Worm (Caenorhabditis elegans) whole organism, dauer: ENCODE data around the gene rpc-25.

ENCODE experiments used
- unc-62 ChIP-seq: sonication (generic microtip); optimal IDR thresholded peaks from 2 replicates; lab custom pipeline; 2017; ENCODE audit warnings: missing biosample characterization, missing genetic modification reagents, missing genetic modification characterization

Gene rpc-25

DNA sequence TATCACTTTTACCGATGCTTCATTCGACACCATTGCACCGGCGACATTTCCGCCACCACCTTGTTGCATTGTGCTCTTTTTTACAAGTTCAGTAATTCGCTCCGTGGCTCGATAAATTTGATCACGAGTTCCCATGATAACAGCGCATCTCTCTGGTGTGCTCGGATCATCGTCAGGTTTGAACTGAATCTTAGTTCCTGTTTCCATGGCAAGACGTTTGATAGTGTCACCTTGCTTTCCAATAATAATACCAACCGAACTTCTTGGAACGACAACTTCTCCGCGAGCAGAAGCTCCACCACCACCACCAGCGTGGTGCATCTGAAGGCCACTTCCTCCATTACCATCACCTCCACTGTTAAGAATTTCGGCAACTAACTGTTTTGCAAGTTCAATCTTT lies 30.8 kb upstream of the rpc-25 start:
- no peak for TF ChIP-seq unc-62

DNA sequence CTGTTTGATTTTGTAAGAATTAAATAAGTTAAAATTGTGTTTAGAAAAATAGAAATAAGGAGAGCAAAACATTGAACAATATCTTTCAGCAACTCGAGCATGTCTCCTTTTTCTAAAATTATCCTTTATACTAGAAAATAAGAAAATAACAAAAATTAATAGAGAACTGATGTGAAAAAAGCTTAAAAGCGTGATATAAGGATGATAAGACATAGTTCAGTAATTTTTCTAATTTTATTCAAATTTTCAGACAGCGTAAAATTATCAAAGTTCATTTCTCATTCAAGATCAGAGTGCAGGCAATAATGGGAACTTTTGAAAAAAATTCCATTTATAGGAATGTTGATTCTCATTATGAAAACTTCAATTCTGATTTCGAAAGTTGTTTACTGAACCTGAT lies 26.9 kb upstream of the rpc-25 start, which contains the start of gene str-182:
str-182 (minus strand) TSS at position 101 of the 400 bp plus-strand sequence.
- TF ChIP-seq unc-62: no peak

DNA sequence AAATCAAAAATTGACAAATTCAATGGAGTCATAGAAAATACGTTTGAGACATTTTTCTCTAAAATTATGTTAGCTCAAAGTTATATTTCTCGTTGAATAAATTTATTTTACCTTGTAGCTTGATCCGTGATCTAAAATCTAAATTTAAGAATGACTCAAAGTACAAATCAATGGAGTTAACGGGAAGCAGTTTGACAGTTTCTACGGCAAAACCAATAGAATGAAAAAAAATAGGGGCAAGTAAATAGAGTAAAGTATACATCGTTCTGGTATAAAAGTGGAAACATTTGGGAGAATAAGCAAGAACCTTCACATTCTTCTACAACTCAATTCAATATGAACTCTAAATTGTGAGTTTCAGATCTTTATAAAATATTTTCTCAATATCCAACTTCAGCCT lies 24.5 kb upstream of the rpc-25 start, which contains the start of gene fipr-6:
fipr-6 (plus strand) TSS at position 301 of the 400 bp plus-strand sequence.
- no peak for TF ChIP-seq unc-62

DNA sequence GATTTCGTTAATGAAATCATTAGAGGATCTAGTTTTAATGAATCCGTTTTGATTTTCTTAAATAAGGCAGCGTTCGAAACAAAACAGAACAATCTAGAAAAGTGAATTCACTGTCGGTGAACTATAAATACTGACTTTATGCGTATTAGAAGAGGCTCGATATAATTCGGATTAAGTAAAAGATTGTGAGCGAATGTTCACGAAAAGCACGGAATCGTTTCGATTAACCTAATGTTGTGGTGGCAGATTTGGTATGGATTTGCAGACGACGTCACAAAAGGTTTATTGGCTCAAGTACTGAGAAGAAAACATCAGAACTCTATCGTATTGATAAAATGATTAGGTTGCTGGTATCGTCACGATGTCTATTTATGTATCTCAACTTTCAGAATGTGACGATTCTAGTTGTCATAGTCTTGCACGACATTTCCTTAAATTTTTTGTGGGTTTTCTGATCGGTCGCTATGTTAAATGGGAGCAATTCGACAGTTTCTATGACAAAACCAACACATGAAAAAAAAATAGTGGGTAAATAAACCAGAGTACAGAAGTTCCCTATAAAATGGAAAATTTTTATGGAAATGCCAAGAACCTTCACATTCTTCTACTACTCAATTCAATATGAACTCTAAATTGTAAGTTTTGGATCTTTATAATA lies 22.9 kb upstream of the rpc-25 start, which contains the start of the genes pyt-1 and fipr-7:
pyt-1 (minus strand) TSS at position 101 of the 658 bp plus-strand sequence.
fipr-7 (plus strand) TSS at position 608 of the 658 bp plus-strand sequence.
- TF ChIP-seq unc-62: no peak

DNA sequence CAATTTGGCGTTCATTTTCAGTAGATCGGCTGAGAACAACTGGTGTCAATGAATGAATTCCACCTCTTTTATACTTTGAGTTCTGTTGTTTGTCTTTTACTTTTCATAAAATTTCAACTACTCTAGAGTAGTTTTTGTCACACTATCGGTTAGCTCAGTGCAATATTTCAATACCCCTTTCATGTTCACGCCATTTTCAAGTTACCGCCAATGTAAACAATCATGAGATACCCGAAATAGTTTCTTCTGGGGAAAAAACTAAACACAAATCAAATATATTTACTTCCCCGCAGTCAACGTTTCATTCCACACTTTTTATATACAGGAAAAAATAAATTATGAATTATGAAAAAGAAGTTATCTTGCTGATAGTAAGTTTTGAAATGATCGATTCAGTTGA lies 22.0 kb upstream of the rpc-25 start, which contains the start of gene fipr-4:
fipr-4 (minus strand) TSS at position 101 of the 400 bp plus-strand sequence.
- no peak for TF ChIP-seq unc-62

DNA sequence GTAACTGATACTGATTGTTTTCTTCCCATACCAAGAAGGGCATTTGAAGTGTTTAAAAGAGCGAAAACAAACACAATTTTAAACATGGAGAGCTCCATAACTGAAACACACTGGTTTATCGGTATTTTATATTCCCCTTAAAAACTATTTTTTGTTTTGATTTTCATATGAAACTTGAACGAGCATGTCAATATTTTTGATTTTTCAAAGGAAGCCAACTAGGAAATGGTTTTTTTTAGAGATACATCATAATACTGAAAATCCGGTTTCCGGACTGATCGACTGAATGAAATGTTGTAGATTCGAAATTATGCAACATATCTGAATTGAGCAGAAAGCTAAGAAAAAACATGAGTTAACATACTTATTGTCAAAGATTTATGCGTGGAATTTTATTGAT lies 20.9 kb upstream of the rpc-25 start, which contains the start of gene ttr-19:
ttr-19 (minus strand) TSS at position 101 of the 400 bp plus-strand sequence.
- TF ChIP-seq unc-62: no peak

DNA sequence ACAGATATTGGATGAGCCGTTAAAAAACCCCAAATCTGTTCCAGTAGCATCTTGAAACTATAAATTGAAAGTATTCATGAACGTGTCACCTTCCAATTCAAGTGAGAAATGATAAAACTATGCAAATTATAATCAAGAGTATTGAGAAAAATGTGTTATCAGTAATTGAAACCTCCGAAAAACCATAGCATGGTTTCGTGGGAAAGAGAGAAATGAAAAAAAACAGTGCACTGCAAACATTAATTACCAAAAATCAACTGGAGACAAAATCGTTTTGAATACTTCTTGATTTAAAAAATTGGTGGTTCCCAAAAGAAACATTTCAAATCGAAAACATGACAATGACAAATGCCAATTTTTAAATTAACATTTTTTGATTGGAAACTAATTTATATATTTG lies 19.2 kb upstream of the rpc-25 start, which contains the start of gene daf-36:
daf-36 (minus strand) TSS at position 101 of the 400 bp plus-strand sequence.
- TF ChIP-seq unc-62: no peak

DNA sequence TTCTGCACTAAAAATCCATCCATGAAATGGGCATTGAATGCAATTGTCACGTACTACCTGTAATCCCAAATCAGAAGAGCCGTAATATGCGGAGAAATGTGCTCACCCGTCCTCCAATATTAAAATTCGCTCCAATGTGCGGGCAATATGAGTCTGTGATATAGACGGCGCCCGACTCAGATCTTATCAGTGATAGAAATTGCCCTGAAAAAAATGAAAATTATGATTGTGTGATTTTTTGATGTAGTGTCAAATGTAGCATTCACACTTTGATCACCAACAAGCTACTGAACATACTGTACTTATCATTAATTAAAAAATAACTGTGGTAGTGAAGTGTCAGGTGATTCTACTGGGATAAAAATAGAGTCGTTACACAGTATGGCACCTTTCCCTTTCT lies 18.2 kb upstream of the rpc-25 start:
- TF ChIP-seq unc-62: no peak

DNA sequence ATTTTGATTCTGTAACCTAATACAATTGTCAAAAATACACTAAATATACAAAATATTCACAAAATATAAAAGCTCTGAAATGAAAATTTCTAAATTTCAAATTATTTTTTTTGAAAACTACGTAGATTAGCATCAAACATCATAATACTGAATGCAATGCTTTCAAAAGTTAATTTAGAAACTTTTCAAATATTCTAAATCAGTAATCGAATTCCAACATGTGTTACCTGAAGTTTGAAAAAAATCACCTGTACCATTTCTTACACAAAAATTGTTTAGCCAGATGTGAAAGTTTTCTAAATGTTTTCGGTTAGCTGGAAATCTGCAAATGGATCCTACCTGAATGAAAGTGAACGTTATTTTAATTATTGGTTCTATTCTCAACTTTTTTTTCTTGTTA lies 15.6 kb upstream of the rpc-25 start, which contains the start of gene C12D8.20:
C12D8.20 (plus strand) TSS at position 301 of the 400 bp plus-strand sequence.
- no peak for TF ChIP-seq unc-62

DNA sequence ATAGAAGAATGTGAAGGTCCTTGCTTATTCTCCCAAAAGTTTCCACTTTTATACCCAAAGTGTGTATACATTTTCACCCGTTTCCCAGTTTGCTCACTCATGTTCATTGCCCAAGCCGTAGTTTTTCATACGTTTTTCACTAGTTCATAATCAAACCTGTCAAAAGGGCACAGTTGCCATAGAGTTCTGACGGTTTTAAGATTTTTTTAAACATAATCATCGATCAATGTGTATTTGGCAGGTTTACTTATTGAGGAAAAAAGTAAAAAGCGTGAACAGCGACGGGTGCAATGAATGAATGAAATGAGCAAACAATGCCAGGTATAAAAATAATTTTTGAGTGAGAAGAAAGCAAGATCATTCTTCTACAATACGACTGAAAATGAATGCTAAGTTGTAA lies 14.9 kb upstream of the rpc-25 start, which contains the start of the genes fipr-5 and fipr-9:
fipr-5 (minus strand) TSS at position 101 of the 400 bp plus-strand sequence.
fipr-9 (plus strand) TSS at position 346 of the 400 bp plus-strand sequence.
- no peak for TF ChIP-seq unc-62

DNA sequence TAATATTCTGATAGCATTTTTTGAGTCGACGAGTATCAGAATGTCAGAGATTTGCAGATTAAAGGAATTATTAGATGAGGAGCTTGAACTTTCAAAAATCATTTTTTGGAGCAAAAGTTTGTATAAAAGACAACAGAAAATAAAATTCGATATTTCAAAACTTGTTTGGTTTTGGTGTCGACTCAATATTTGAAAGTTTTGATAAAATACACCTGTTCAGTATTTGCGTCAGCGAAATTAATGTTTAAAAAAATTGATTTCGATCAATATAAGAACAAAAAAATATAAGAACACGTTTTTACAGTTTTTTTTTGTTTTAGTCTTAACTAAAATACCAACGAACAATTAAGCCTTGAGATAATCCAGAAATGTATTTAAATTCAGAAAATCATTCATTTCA lies 14.2 kb upstream of the rpc-25 start, which contains the start of gene C12D8.13:
C12D8.13 (minus strand) TSS at position 101 of the 400 bp plus-strand sequence.
- TF ChIP-seq unc-62: no peak

DNA sequence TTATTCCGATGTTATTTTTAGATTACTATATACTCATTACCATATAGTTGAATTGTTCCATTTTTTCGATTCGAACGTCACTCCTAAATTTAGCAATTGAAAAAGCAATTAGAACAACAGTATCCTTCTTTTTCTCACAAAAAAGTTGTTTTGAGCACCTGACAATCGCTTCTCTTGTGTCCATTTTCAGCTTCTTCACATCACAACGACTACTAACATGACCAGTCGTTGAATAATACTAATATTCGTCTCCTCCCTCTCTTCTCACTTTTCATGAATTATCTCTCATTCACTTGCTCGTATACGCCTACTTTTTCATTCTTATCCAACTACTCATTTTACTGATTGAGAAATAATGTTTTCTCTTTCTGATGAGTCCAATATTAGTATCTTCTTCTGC lies 10.3 kb upstream of the rpc-25 start, which contains the start of gene ZK856.14:
ZK856.14 (plus strand) TSS at position 301 of the 400 bp plus-strand sequence.
- no peak for TF ChIP-seq unc-62

DNA sequence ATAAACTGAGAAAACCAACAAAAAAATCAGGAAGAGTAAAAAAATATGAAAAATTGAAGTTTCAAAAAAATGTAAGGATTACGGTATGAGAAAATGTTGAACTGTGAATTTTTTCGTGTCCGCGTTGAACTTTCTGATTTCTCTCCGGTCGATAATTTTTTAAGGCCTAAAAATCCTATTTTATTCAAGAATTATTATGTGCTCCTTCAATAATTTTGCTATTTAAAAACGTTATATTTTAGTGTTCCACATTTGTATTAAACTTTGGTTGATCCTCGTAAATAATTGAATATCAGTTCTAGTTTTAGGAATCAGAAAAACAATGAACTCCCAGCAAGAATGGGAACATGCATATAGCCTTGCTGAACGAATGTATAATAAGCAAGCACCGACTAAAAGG lies 6.2 kb upstream of the rpc-25 start, which contains the start of gene hpo-40:
hpo-40 (plus strand) TSS at position 301 of the 400 bp plus-strand sequence.
- TF ChIP-seq unc-62: no peak

DNA sequence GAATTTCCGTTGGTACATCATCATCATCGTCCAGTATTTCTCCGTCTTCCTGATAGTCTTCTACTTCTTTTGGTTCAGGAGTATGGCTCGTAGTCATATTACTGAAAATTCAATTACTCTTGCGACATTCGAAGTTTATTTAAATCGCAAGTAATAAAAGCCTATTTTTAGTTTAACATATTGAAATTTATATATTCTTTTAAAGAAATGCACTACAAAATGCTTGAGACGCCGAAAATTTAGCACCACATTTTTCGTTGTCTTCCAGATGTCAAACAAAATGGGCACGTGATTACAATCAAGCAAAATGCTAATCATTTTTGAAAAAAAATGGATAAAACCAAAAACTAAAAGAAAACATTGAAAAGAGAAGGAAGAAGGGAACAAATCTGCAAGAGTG lies 5.6 kb upstream of the rpc-25 start, which contains the start of gene zhit-3:
zhit-3 (minus strand) TSS at position 101 of the 400 bp plus-strand sequence.
- TF ChIP-seq unc-62: no peak

DNA sequence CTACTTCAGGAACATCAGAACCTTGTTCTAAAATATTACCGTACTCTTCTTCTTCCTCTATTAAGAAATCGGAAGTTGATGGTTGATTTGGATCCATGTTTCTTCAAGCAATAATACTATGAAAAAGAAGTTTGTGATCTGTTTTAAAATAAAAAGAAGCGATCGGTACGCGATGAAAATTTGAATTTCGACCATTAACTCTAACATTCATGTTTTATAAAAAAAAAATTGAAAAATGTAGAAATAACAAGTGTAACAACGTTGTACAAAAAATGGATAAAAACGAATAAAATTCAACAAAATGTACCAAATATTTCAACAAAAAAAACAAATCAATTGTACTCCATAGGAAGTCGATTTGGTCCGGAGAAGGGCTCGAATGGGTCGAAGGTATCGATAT lies 3.8 kb upstream of the rpc-25 start, which contains the start of gene tftc-3:
tftc-3 (minus strand) TSS at position 101 of the 400 bp plus-strand sequence.
- no peak for TF ChIP-seq unc-62

DNA sequence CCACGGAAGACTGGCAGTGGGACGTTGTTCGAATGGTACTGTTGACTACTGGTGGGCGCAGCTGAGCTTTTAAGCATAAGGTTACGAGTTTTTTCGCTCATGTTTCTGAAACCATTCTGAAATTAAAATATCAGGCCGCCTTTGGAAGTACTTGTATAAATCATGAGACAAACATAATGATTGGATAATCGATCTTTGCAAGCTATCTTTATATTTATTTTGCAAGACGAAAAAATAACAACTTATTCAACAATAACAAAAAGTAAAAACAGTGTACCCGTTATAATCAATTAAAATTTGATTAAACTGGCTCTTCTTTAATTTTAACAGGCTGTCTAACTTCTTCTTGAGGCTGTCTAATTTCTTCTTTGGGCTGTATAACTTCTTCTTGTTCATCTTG lies 919 bp downstream of the rpc-25 start, which contains the start of gene ZK856.16:
ZK856.16 (minus strand) TSS at position 101 of the 400 bp plus-strand sequence.
- TF ChIP-seq unc-62: no peak

DNA sequence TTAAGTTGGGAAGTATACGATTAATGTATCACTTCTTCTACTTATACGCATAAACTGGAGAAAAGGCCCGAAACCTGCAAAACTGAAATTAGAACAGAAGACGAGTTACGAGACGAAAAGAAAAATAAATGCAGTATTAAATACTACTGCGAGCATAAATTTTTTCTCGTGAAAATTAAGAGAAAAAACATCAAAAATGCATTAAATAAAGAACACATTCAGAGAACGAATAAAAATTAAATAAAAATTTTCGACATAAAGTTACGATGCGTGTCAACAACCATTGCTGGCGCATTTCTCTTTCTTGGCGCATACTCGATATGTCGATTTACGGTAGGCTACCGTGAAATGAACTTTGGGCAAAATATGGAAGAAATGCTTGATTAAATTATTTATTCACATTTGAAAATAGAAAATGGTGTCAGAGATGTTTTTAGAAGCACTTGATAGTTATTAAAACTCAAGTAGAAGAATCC lies 1.5 kb downstream of the rpc-25 start, which contains the start of the genes ZK856.19 and ZK856.11:
ZK856.19 (minus strand) TSS at position 51 of the 476 bp plus-strand sequence.
ZK856.11 (minus strand) TSS at position 76 of the 476 bp plus-strand sequence.
- no peak for TF ChIP-seq unc-62
